Fruit fly (Drosophila melanogaster) whole organism, prepupa: ENCODE results near the gene Prp31.

Experiments used
- Blimp-1 ChIP-seq: fragments of 200-800 bp; sonication (Bioruptor generic); optimal IDR thresholded peaks from 3 replicates; lab custom pipeline; 2017; ENCODE audit warnings: missing biosample characterization, missing genetic modification characterization, mild to moderate bottlenecking, moderate library complexity, missing genetic modification reagents
- CG10631 ChIP-seq: fragments of 200-800 bp; sonication (Bioruptor generic); optimal IDR thresholded peaks from 2 replicates; lab custom pipeline; 2016; ENCODE audit warnings: missing biosample characterization, missing genetic modification characterization
- CG11294 ChIP-seq: fragments of 200-800 bp; sonication (Bioruptor generic); IDR thresholded peaks from 2 replicates; pipeline ENCODE4 v1.3.6; 2022; ENCODE audit warnings: missing biosample characterization, missing genetic modification characterization
- CG11762 ChIP-seq: fragments of 200-800 bp; sonication (Bioruptor generic); optimal IDR thresholded peaks from 3 replicates; lab custom pipeline; 2016; ENCODE audit warnings: missing biosample characterization, missing genetic modification characterization; ENCODE audit not compliant: insufficient read depth
- CG11902 ChIP-seq: fragments of 200-800 bp; sonication (Bioruptor generic); optimal IDR thresholded peaks from 3 replicates; lab custom pipeline; 2016; ENCODE audit warnings: missing biosample characterization, missing genetic modification characterization
- CG15336 ChIP-seq: fragments of 200-800 bp; sonication (Bioruptor generic); IDR thresholded peaks from 2 replicates; pipeline ENCODE4 v1.3.6; 2022; ENCODE audit warnings: missing biosample characterization, missing genetic modification characterization
- CG16779 ChIP-seq: fragments of 200-800 bp; sonication (Bioruptor generic); optimal IDR thresholded peaks from 3 replicates; lab custom pipeline; 2017; ENCODE audit warnings: missing biosample characterization, mild to moderate bottlenecking, missing genetic modification characterization
- CG3032 ChIP-seq: fragments of 200-800 bp; optimal IDR thresholded peaks from 2 replicates; lab custom pipeline; 2019; ENCODE audit warnings: missing biosample characterization, mild to moderate bottlenecking, missing genetic modification characterization, moderate library complexity
- CG31627 ChIP-seq: fragments of 200-800 bp; sonication (Bioruptor generic); optimal IDR thresholded peaks from 3 replicates; lab custom pipeline; 2016; ENCODE audit warnings: missing biosample characterization, missing genetic modification characterization
- CG32006 ChIP-seq: fragments of 200-800 bp; sonication (Bioruptor generic); optimal IDR thresholded peaks from 3 replicates; lab custom pipeline; 2017; ENCODE audit warnings: missing biosample characterization, mild to moderate bottlenecking, missing genetic modification characterization
- CG34406 ChIP-seq: fragments of 200-800 bp; sonication (Bioruptor generic); optimal IDR thresholded peaks from 3 replicates; lab custom pipeline; 2016; ENCODE audit warnings: missing biosample characterization, missing genetic modification characterization
- CG3919 ChIP-seq: fragments of 200-800 bp; sonication (Bioruptor generic); optimal IDR thresholded peaks from 3 replicates; lab custom pipeline; 2016; ENCODE audit warnings: missing biosample characterization, missing genetic modification characterization
- CG4318 ChIP-seq: fragments of 200-800 bp; sonication (Bioruptor generic); optimal IDR thresholded peaks from 3 replicates; lab custom pipeline; 2017; ENCODE audit warnings: missing biosample characterization, mild to moderate bottlenecking, missing genetic modification characterization
- CG6276 ChIP-seq: fragments of 200-800 bp; sonication (Bioruptor generic); optimal IDR thresholded peaks from 2 replicates; lab custom pipeline; 2017; ENCODE audit warnings: missing biosample characterization, mild to moderate bottlenecking, missing genetic modification characterization
- CG6808 ChIP-seq: fragments of 200-800 bp; sonication (Bioruptor generic); optimal IDR thresholded peaks from 3 replicates; lab custom pipeline; 2017; ENCODE audit warnings: missing biosample characterization, missing genetic modification characterization, mild to moderate bottlenecking, moderate library complexity, missing genetic modification reagents
- CG6854 ChIP-seq: fragments of 200-800 bp; sonication (Bioruptor generic); optimal IDR thresholded peaks from 2 replicates; lab custom pipeline; 2017; ENCODE audit warnings: missing biosample characterization, mild to moderate bottlenecking, missing genetic modification characterization
- CG7368 ChIP-seq: fragments of 200-800 bp; sonication (Bioruptor generic); optimal IDR thresholded peaks from 3 replicates; lab custom pipeline; 2016; ENCODE audit warnings: missing biosample characterization, missing genetic modification characterization
- CG8119 ChIP-seq: fragments of 200-800 bp; sonication (Bioruptor generic); IDR thresholded peaks from 3 replicates; pipeline ENCODE4 v1.3.6; 2022; ENCODE audit warnings: missing biosample characterization, missing genetic modification characterization
- CG8319 ChIP-seq: fragments of 200-800 bp; sonication (Bioruptor generic); optimal IDR thresholded peaks from 3 replicates; lab custom pipeline; 2016; ENCODE audit warnings: missing biosample characterization, missing genetic modification characterization
- Eip75B ChIP-seq: fragments of 200-800 bp; sonication (Bioruptor generic); optimal IDR thresholded peaks from 3 replicates; lab custom pipeline; 2016; ENCODE audit warnings: missing biosample characterization, missing genetic modification characterization
- Eip78C ChIP-seq: fragments of 200-800 bp; sonication (Bioruptor generic); peaks from one replicate; lab custom pipeline; 2016; ENCODE audit warnings: missing biosample characterization, missing genetic modification characterization
- Eip93F ChIP-seq: fragments of 200-800 bp; sonication (Bioruptor generic); optimal IDR thresholded peaks from 2 replicates; lab custom pipeline; 2016; ENCODE audit warnings: missing biosample characterization, mild to moderate bottlenecking, missing genetic modification characterization
- Ets21C ChIP-seq: fragments of 200-800 bp; sonication (Bioruptor generic); optimal IDR thresholded peaks from 3 replicates; lab custom pipeline; 2016; ENCODE audit warnings: missing biosample characterization, missing genetic modification characterization
- Ets96B ChIP-seq: fragments of 200-800 bp; optimal IDR thresholded peaks from 2 replicates; lab custom pipeline; 2019; ENCODE audit warnings: missing biosample characterization, mild to moderate bottlenecking, missing genetic modification characterization, moderate library complexity
- Gug ChIP-seq: fragments of 200-800 bp; sonication (Bioruptor generic); IDR thresholded peaks from 2 replicates; pipeline ENCODE4 v1.3.6; 2022; ENCODE audit warnings: missing biosample characterization, missing genetic modification characterization
- Hr39 ChIP-seq: fragments of 200-800 bp; sonication (Bioruptor generic); optimal IDR thresholded peaks from 2 replicates; lab custom pipeline; 2016; ENCODE audit warnings: missing biosample characterization, missing genetic modification characterization
- Met ChIP-seq: fragments of 200-800 bp; sonication (Bioruptor generic); optimal IDR thresholded peaks from 3 replicates; lab custom pipeline; 2016; ENCODE audit warnings: missing biosample characterization, missing genetic modification characterization
- OdsH ChIP-seq: fragments of 200-800 bp; sonication (Bioruptor generic); optimal IDR thresholded peaks from 3 replicates; lab custom pipeline; 2016; ENCODE audit warnings: missing biosample characterization, missing genetic modification characterization
- Smox ChIP-seq: fragments of 200-800 bp; sonication (Bioruptor generic); optimal IDR thresholded peaks from 3 replicates; lab custom pipeline; 2016; ENCODE audit warnings: missing biosample characterization, missing genetic modification characterization
- Sox102F ChIP-seq: fragments of 200-800 bp; sonication (Bioruptor generic); optimal IDR thresholded peaks from 2 replicates; lab custom pipeline; 2016; ENCODE audit warnings: missing biosample characterization, mild to moderate bottlenecking, missing genetic modification characterization
- Sox14 ChIP-seq: fragments of 200-800 bp; sonication (Bioruptor generic); optimal IDR thresholded peaks from 3 replicates; lab custom pipeline; 2016; ENCODE audit warnings: missing biosample characterization, missing genetic modification characterization
- Sox15 ChIP-seq: fragments of 200-800 bp; sonication (Bioruptor generic); optimal IDR thresholded peaks from 3 replicates; lab custom pipeline; 2016; ENCODE audit warnings: missing biosample characterization, missing genetic modification characterization
- achi ChIP-seq: fragments of 200-800 bp; sonication (Bioruptor generic); optimal IDR thresholded peaks from 3 replicates; lab custom pipeline; 2016; ENCODE audit warnings: missing biosample characterization, missing genetic modification characterization
- acj6 ChIP-seq: fragments of 200-800 bp; sonication (Bioruptor generic); optimal IDR thresholded peaks from 3 replicates; lab custom pipeline; 2016; ENCODE audit warnings: missing biosample characterization, missing genetic modification characterization
- dsx ChIP-seq: fragments of 200-800 bp; optimal IDR thresholded peaks from 3 replicates; lab custom pipeline; 2019; ENCODE audit warnings: missing biosample characterization, mild to moderate bottlenecking, missing genetic modification characterization, moderate library complexity; ENCODE audit not compliant: poor library complexity, severe bottlenecking
- eg ChIP-seq: fragments of 200-800 bp; sonication (Bioruptor generic); IDR thresholded peaks from 3 replicates; pipeline ENCODE4 v1.3.6; 2022; ENCODE audit warnings: missing biosample characterization, missing genetic modification characterization
- esn ChIP-seq: fragments of 200-800 bp; sonication (Bioruptor generic); optimal IDR thresholded peaks from 2 replicates; lab custom pipeline; 2016; ENCODE audit warnings: missing biosample characterization, mild to moderate bottlenecking, missing genetic modification characterization, moderate library complexity
- fkh ChIP-seq: fragments of 200-800 bp; sonication (Bioruptor generic); optimal IDR thresholded peaks from 3 replicates; lab custom pipeline; 2017; ENCODE audit warnings: missing biosample characterization, mild to moderate bottlenecking, missing genetic modification characterization, moderate library complexity
- lz ChIP-seq: fragments of 200-800 bp; sonication (Bioruptor generic); optimal IDR thresholded peaks from 3 replicates; lab custom pipeline; 2016; ENCODE audit warnings: missing biosample characterization, missing genetic modification characterization
- net ChIP-seq: fragments of 200-800 bp; sonication (Bioruptor generic); optimal IDR thresholded peaks from 3 replicates; lab custom pipeline; 2016; ENCODE audit warnings: missing biosample characterization, missing genetic modification characterization
- salr ChIP-seq, 2 experiments: fragments of 200-800 bp; sonication (Bioruptor generic); optimal IDR thresholded peaks; 3 replicates each; lab custom pipeline; 2016 to 2018; ENCODE audit warnings: missing biosample characterization in 2 of 2, missing genetic modification characterization in 2 of 2, mild to moderate bottlenecking in 1 of 2
- spab ChIP-seq: fragments of 200-800 bp; sonication (Bioruptor generic); optimal IDR thresholded peaks from 2 replicates; lab custom pipeline; 2017; ENCODE audit warnings: missing biosample characterization, mild to moderate bottlenecking, missing genetic modification characterization, missing genetic modification reagents
- ss ChIP-seq, 2 experiments: fragments of 200-800 bp; sonication (Bioruptor generic); optimal IDR thresholded peaks; 2 replicates in 1 of 2; 3 replicates in 1 of 2; lab custom pipeline; 2017 to 2018; ENCODE audit warnings: mild to moderate bottlenecking in 2 of 2, missing biosample characterization in 2 of 2, missing genetic modification characterization in 2 of 2, moderate library complexity in 1 of 2
- svp ChIP-seq: fragments of 200-800 bp; sonication (Bioruptor generic); peaks from one replicate; lab custom pipeline; 2016; ENCODE audit warnings: missing biosample characterization, missing genetic modification characterization
- vri ChIP-seq: fragments of 200-800 bp; sonication (Bioruptor generic); optimal IDR thresholded peaks from 3 replicates; lab custom pipeline; 2016; ENCODE audit warnings: missing biosample characterization, mild to moderate bottlenecking, missing genetic modification characterization

The Prp31 gene

DNA sequence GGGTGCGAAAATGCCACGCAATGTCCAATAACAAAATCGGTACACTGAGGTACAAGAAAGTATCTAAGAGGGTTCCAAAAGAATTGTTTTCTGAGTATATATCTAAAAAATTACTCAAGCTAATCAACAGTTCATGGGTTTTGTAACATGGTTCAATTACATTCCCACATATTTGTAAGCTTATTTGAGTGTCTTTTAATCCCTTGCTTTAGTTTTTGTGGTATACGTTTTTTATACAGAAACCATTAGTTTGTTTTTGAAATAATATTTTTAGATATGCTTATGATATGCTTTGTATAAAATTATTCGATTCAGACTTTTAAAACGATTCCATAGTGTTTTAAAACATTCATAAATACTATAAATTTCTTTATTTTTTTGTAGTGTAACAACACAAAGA, 21.9 kb downstream of the Prp31 start (continued):
- TF ChIP-seq Eip78C (peak; percentile 87), CG11762 (GFP tag; lab: Kevin White, UChicago) (peak; percentile 4), eg (GFP tag; lab: Robert Waterston, UW) (no peak), Ets21C (GFP tag; lab: Kevin White, UChicago) (peak; percentile 40), CG32006 (GFP tag; lab: Kevin White, UChicago) (peak; percentile 21), svp (GFP tag; lab: Kevin White, UChicago) (peak; percentile 85), CG16779 (tag; lab: Kevin White, UChicago) (peak; percentile 6), vri (GFP tag; lab: Kevin White, UChicago) (peak; percentile 16), fkh (no peak), Sox14 (GFP tag; lab: Kevin White, UChicago) (peak; percentile 67), dsx (GFP tag; lab: Kevin White, UChicago) (peak; percentile 42), Hr39 (GFP tag; lab: Kevin White, UChicago) (peak; percentile 38), CG6854 (GFP tag; lab: Kevin White, UChicago) (no peak), esn (GFP tag; lab: Kevin White, UChicago) (peak; percentile 77), net (GFP tag; lab: Kevin White, UChicago) (peak; percentile 23), CG7368 (GFP tag; lab: Kevin White, UChicago) (no peak), Eip93F (no peak), lz (GFP tag; lab: Kevin White, UChicago) (peak; percentile 58), Ets96B (peak; percentile 66)
- TF ChIP-seq, all 60 proteins: peak for 40

- TF ChIP-seq Eip78C, result peak; percentile 69
- TF ChIP-seq Ets96B, result peak; percentile 49
- TF ChIP-seq salr (GFP tag; optimal IDR thresholded peaks at IDR 0.05; lab: Kevin White, UChicago), result peak in 1 of 2 experiments; percentile 43
- TF ChIP-seq CG3032 (tag; lab: Kevin White, UChicago), result peak; percentile 42
- peak; percentile 14 for TF ChIP-seq CG8319
- TF ChIP-seq Sox15 (GFP tag; lab: Kevin White, UChicago), result no peak
- TF ChIP-seq Eip75B (GFP tag; lab: Kevin White, UChicago), result peak; percentile 5
- peak; percentile 11 for TF ChIP-seq svp (GFP tag; lab: Kevin White, UChicago)
- TF ChIP-seq CG34406 (GFP tag; lab: Kevin White, UChicago), result peak; percentile 9
- TF ChIP-seq CG10631 (GFP tag; lab: Kevin White, UChicago), result peak; percentile 30
- TF ChIP-seq CG6276, result no peak
- TF ChIP-seq ss (GFP tag; optimal IDR thresholded peaks at IDR 0.05; lab: Kevin White, UChicago), result no peak
- peak; percentile 19 for TF ChIP-seq OdsH (GFP tag; lab: Kevin White, UChicago)
- peak; percentile 7 for TF ChIP-seq achi
- peak; percentile 50 for TF ChIP-seq CG32006 (GFP tag; lab: Kevin White, UChicago)
- no peak for TF ChIP-seq CG11294 (GFP tag; lab: Robert Waterston, UW)
- TF ChIP-seq spab (GFP tag; lab: Kevin White, UChicago), result peak; percentile 64
- TF ChIP-seq, all 60 proteins: peak for 13
Measured at dm6 chr3L:15187782-15188181, 28.9 kb downstream of the Prp31 start.

DNA sequence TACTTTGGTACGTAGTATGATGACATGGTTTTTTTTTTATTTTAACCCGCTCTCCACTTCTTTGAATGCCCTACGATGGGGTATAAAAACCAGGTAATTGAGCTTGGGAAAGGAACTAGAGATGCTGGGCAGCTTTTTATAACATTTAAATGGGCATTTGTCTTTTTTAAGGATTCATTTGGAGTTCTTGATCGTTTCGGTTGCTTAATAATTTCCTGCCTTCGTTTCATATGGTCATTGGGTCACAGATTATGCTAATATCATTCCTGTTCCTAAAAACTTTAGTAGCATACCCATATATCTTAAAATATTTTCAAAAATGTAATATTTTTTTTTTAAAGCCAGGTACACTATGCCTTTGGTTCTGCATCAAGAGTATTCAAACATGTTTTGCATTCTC, 29.8 kb downstream of the Prp31 start:
- TF ChIP-seq CG6808 (GFP tag; lab: Kevin White, UChicago) (no peak), CG11902 (no peak), Met (GFP tag; lab: Kevin White, UChicago) (peak; percentile 69), acj6 (GFP tag; lab: Kevin White, UChicago) (peak; percentile 44), CG16779 (tag; lab: Kevin White, UChicago) (no peak), CG15336 (GFP tag; lab: Robert Waterston, UW) (no peak), lz (GFP tag; lab: Kevin White, UChicago) (peak; percentile 18), Eip93F (no peak), Sox14 (GFP tag; lab: Kevin White, UChicago) (peak; percentile 19), Sox15 (GFP tag; lab: Kevin White, UChicago) (no peak), CG7368 (GFP tag; lab: Kevin White, UChicago) (no peak), svp (GFP tag; lab: Kevin White, UChicago) (peak; percentile 76), CG6276 (no peak), Gug (no peak), Ets96B (peak; percentile 10), CG31627 (peak; percentile 59), CG8119 (no peak), Eip75B (GFP tag; lab: Kevin White, UChicago) (peak; percentile 39), CG3919 (GFP tag; lab: Kevin White, UChicago) (peak; percentile 10), salr (GFP tag; optimal IDR thresholded peaks at IDR 0.05; lab: Kevin White, UChicago) (peak in 1 of 2 experiments; percentile 0), Smox (GFP tag; lab: Kevin White, UChicago) (peak; percentile 40), CG6854 (GFP tag; lab: Kevin White, UChicago) (no peak), CG8319 (no peak), CG3032 (tag; lab: Kevin White, UChicago) (no peak), CG32006 (GFP tag; lab: Kevin White, UChicago) (no peak), CG11294 (GFP tag; lab: Robert Waterston, UW) (no peak), eg (GFP tag; lab: Robert Waterston, UW) (no peak), Eip78C (peak; percentile 80), Blimp-1 (no peak), Sox102F (GFP tag; lab: Kevin White, UChicago) (peak; percentile 54), CG4318 (GFP tag; lab: Kevin White, UChicago) (no peak)
